Worm (Caenorhabditis elegans) whole organism, L3 larva: ENCODE results near the gene M163.5.

ENCODE experiments used
- ceh-9 ChIP-seq: sonication (generic microtip); optimal IDR thresholded peaks from 2 replicates; lab custom pipeline; 2018; ENCODE audit warnings: missing biosample characterization, missing genetic modification characterization
- elt-3 ChIP-seq, 3 experiments: fragments of 150-350 bp in 1 of 3; sonication (generic microtip) in 2 of 3; optimal IDR thresholded peaks; 2 replicates in 2 of 3; 4 replicates in 1 of 3; lab custom pipeline; 2014 to 2017; ENCODE audit warnings: missing biosample characterization in 3 of 3, missing genetic modification characterization in 3 of 3
- fos-1 ChIP-seq: fragments of 150-350 bp; optimal IDR thresholded peaks from 2 replicates; lab custom pipeline; 2014; ENCODE audit warnings: missing biosample characterization, missing genetic modification characterization
- zag-1 ChIP-seq: fragments of 150-350 bp; optimal IDR thresholded peaks from 2 replicates; lab custom pipeline; 2014; ENCODE audit warnings: missing biosample characterization, missing genetic modification characterization

ce11 chrX:14453735-14454134 is 20.1 kb upstream of the M163.5 start, which contains the start of gene F23D12.7:
- TF ChIP-seq elt-3 (tag; optimal IDR thresholded peaks at IDR 0.05; lab: Kevin White, UChicago) (no peak), ceh-9 (no peak), zag-1 (tag; lab: Kevin White, UChicago) (no peak), fos-1 (tag; lab: Kevin White, UChicago) (no peak)
